Fruit fly (Drosophila melanogaster) whole organism, embryonic: Measurements from ENCODE around the gene CG8892.

Experiments
- Antp ChIP-seq: fragments of 200-800 bp; sonication (Bioruptor generic); optimal IDR thresholded peaks from 3 replicates; lab custom pipeline; 2016; ENCODE audit warnings: missing biosample characterization, missing genetic modification characterization
- B-H2 ChIP-seq: fragments of 200-800 bp; sonication (Bioruptor generic); optimal IDR thresholded peaks from 2 replicates; lab custom pipeline; 2018; ENCODE audit warnings: missing biosample characterization, mild to moderate bottlenecking, missing genetic modification characterization
- CG10274 ChIP-seq: fragments of 200-800 bp; sonication (Bioruptor generic); optimal IDR thresholded peaks from 3 replicates; lab custom pipeline; 2017; ENCODE audit warnings: missing biosample characterization, mild to moderate bottlenecking, missing genetic modification characterization
- CG10959 ChIP-seq: fragments of 200-800 bp; sonication (Bioruptor generic); IDR thresholded peaks from 2 replicates; pipeline ENCODE4 v1.3.6; 2022; ENCODE audit warnings: missing biosample characterization, missing genetic modification characterization
- CG12391 ChIP-seq: fragments of 200-800 bp; sonication (Bioruptor generic); optimal IDR thresholded peaks from 3 replicates; lab custom pipeline; 2018; ENCODE audit warnings: missing biosample characterization, mild to moderate bottlenecking, missing genetic modification characterization, moderate library complexity
- CG13123 ChIP-seq: fragments of 200-800 bp; sonication (Bioruptor generic); optimal IDR thresholded peaks from 2 replicates; lab custom pipeline; 2016; ENCODE audit warnings: missing biosample characterization, missing genetic modification characterization
- CG1529 ChIP-seq: fragments of 200-800 bp; sonication (Bioruptor generic); optimal IDR thresholded peaks from 3 replicates; lab custom pipeline; 2018; ENCODE audit warnings: missing biosample characterization, missing genetic modification characterization
- CG15601 ChIP-seq: fragments of 200-800 bp; sonication (Bioruptor generic); optimal IDR thresholded peaks from 3 replicates; lab custom pipeline; 2019; ENCODE audit warnings: missing biosample characterization, mild to moderate bottlenecking, missing genetic modification characterization, moderate library complexity
- CG1603 ChIP-seq: fragments of 200-800 bp; sonication (Bioruptor generic); optimal IDR thresholded peaks from 2 replicates; lab custom pipeline; 2019; ENCODE audit warnings: missing biosample characterization, mild to moderate bottlenecking, missing genetic modification characterization, moderate library complexity
- CG17612 ChIP-seq: fragments of 200-800 bp; sonication (Bioruptor generic); IDR thresholded peaks from 2 replicates; pipeline ENCODE4 v1.3.6; 2022; ENCODE audit warnings: missing biosample characterization, missing genetic modification characterization
- CG17802 ChIP-seq: fragments of 200-800 bp; sonication (Bioruptor generic); optimal IDR thresholded peaks from 2 replicates; lab custom pipeline; 2018; ENCODE audit warnings: missing biosample characterization, mild to moderate bottlenecking, missing genetic modification characterization, moderate library complexity
- CG17829 ChIP-seq: fragments of 200-800 bp; optimal IDR thresholded peaks from 2 replicates; lab custom pipeline; 2019; ENCODE audit warnings: missing biosample characterization, mild to moderate bottlenecking, missing genetic modification characterization, moderate library complexity
- CG2116 ChIP-seq: fragments of 200-800 bp; sonication (Bioruptor generic); optimal IDR thresholded peaks from 3 replicates; lab custom pipeline; 2018; ENCODE audit warnings: missing biosample characterization, mild to moderate bottlenecking, missing genetic modification characterization
- CG2129 ChIP-seq: fragments of 200-800 bp; sonication (Bioruptor generic); IDR thresholded peaks from 2 replicates; pipeline ENCODE4 v1.3.6; 2022; ENCODE audit warnings: missing biosample characterization, missing genetic modification characterization; ENCODE audit not compliant: partially characterized antibody
- CG30020 ChIP-seq: fragments of 200-800 bp; optimal IDR thresholded peaks from 2 replicates; lab custom pipeline; 2019; ENCODE audit warnings: missing biosample characterization, mild to moderate bottlenecking, missing genetic modification characterization, moderate library complexity
- CG3726 ChIP-seq: fragments of 200-800 bp; sonication (Bioruptor generic); IDR thresholded peaks from 3 replicates; pipeline ENCODE4, ENCODE4 v1.3.6; 2022; ENCODE audit warnings: missing biosample characterization, missing genetic modification characterization
- CG4730 ChIP-seq: fragments of 200-800 bp; sonication (Bioruptor generic); IDR thresholded peaks from 2 replicates; pipeline ENCODE4 v1.3.6; 2022; ENCODE audit warnings: missing biosample characterization, missing genetic modification characterization
- CG6689 ChIP-seq: fragments of 200-800 bp; sonication (Bioruptor generic); IDR thresholded peaks from 2 replicates; pipeline ENCODE4 v1.3.6; 2022; ENCODE audit warnings: missing biosample characterization, missing genetic modification characterization
- CG8089 ChIP-seq: fragments of 200-800 bp; sonication (Bioruptor generic); optimal IDR thresholded peaks from 3 replicates; lab custom pipeline; 2016; ENCODE audit warnings: missing biosample characterization, missing genetic modification characterization
- CG8765 ChIP-seq: fragments of 200-800 bp; sonication (Bioruptor generic); IDR thresholded peaks from 2 replicates; pipeline ENCODE4 v1.3.6; 2022; ENCODE audit warnings: missing biosample characterization, missing genetic modification characterization
- CG8924 ChIP-seq: fragments of 200-800 bp; optimal IDR thresholded peaks from 3 replicates; lab custom pipeline; 2019; ENCODE audit warnings: missing biosample characterization, mild to moderate bottlenecking, missing genetic modification characterization, moderate library complexity
- CG9797 ChIP-seq: fragments of 200-800 bp; sonication (Bioruptor generic); optimal IDR thresholded peaks from 3 replicates; lab custom pipeline; 2018; ENCODE audit warnings: missing biosample characterization, mild to moderate bottlenecking, missing genetic modification characterization
- Doc2 ChIP-seq: fragments of 200-800 bp; sonication (Bioruptor generic); IDR thresholded peaks from 2 replicates; pipeline ENCODE4 v1.3.6; 2022; ENCODE audit warnings: missing biosample characterization, missing genetic modification characterization
- Ets97D ChIP-seq: fragments of 200-800 bp; sonication (Bioruptor generic); optimal IDR thresholded peaks from 3 replicates; lab custom pipeline; 2016; ENCODE audit warnings: missing biosample characterization, missing genetic modification characterization
- MBD-R2 ChIP-seq: fragments of 200-800 bp; sonication (Bioruptor generic); IDR thresholded peaks from 2 replicates; pipeline ENCODE4 v1.3.6; 2022; ENCODE audit warnings: missing biosample characterization, missing genetic modification characterization
- Max ChIP-seq: fragments of 200-800 bp; sonication (Bioruptor generic); optimal IDR thresholded peaks from 2 replicates; lab custom pipeline; 2016; ENCODE audit warnings: missing biosample characterization, mild to moderate bottlenecking, missing genetic modification characterization
- Myb ChIP-seq: fragments of 200-800 bp; sonication (Bioruptor generic); optimal IDR thresholded peaks from 2 replicates; lab custom pipeline; 2016; ENCODE audit warnings: missing biosample characterization, missing genetic modification characterization
- NK7.1 ChIP-seq: fragments of 200-800 bp; sonication (Bioruptor generic); optimal IDR thresholded peaks from 3 replicates; lab custom pipeline; 2016; ENCODE audit warnings: missing biosample characterization, missing genetic modification characterization
- Oaz ChIP-seq: fragments of 200-800 bp; sonication (Bioruptor generic); IDR thresholded peaks from 2 replicates; pipeline ENCODE4 v1.3.6; 2022; ENCODE audit warnings: missing biosample characterization, missing genetic modification characterization
- Opbp ChIP-seq: fragments of 200-800 bp; sonication (Bioruptor generic); IDR thresholded peaks from 3 replicates; pipeline ENCODE4 v1.3.6; 2022; ENCODE audit warnings: missing biosample characterization, missing genetic modification characterization; ENCODE audit not compliant: partially characterized antibody
- Optix ChIP-seq: fragments of 200-800 bp; sonication (Bioruptor generic); IDR thresholded peaks from 3 replicates; pipeline ENCODE4 v1.3.6; 2022; ENCODE audit warnings: missing biosample characterization, missing genetic modification characterization
- Pdp1 ChIP-seq, 2 experiments: fragments of 200-800 bp; sonication (Bioruptor generic); optimal IDR thresholded peaks; 3 replicates each; lab custom pipeline; 2016; ENCODE audit warnings: missing biosample characterization in 2 of 2, missing genetic modification characterization in 2 of 2, mild to moderate bottlenecking in 1 of 2, moderate library complexity in 1 of 2
- Poxn ChIP-seq: fragments of 200-800 bp; sonication (Bioruptor generic); IDR thresholded peaks from 2 replicates; pipeline ENCODE4 v1.3.6; 2022; ENCODE audit warnings: missing biosample characterization, missing genetic modification characterization
- Ptx1 ChIP-seq: fragments of 200-800 bp; sonication (Bioruptor generic); IDR thresholded peaks from 2 replicates; pipeline ENCODE4 v1.3.6; 2022; ENCODE audit warnings: missing biosample characterization, missing genetic modification characterization
- Sry-β ChIP-seq: fragments of 200-800 bp; sonication (Bioruptor generic); optimal IDR thresholded peaks from 2 replicates; lab custom pipeline; 2018; ENCODE audit warnings: missing biosample characterization, mild to moderate bottlenecking, missing genetic modification characterization, moderate library complexity
- amos ChIP-seq: fragments of 200-800 bp; sonication (Bioruptor generic); IDR thresholded peaks from 2 replicates; pipeline ENCODE4 v1.3.6; 2022; ENCODE audit warnings: missing biosample characterization, missing genetic modification characterization; ENCODE audit not compliant: partially characterized antibody
- chm ChIP-seq: fragments of 200-800 bp; sonication (Bioruptor generic); IDR thresholded peaks from 2 replicates; pipeline ENCODE4 v1.3.6; 2022; ENCODE audit warnings: missing biosample characterization, missing genetic modification characterization
- crp ChIP-seq, 2 experiments: fragments of 200-800 bp; sonication (Bioruptor generic); optimal IDR thresholded peaks; 2 replicates in 1 of 2; 3 replicates in 1 of 2; lab custom pipeline; 2017; ENCODE audit warnings: missing biosample characterization in 2 of 2, missing genetic modification characterization in 2 of 2, mild to moderate bottlenecking in 1 of 2, moderate library complexity in 1 of 2
- fd96Cb ChIP-seq: fragments of 200-800 bp; sonication (Bioruptor generic); optimal IDR thresholded peaks from 2 replicates; lab custom pipeline; 2018; ENCODE audit warnings: missing biosample characterization, mild to moderate bottlenecking, missing genetic modification characterization, moderate library complexity
- gt ChIP-seq: fragments of 200-800 bp; sonication (Bioruptor generic); IDR thresholded peaks from 2 replicates; pipeline ENCODE4 v1.3.6; 2022; ENCODE audit warnings: missing biosample characterization, missing genetic modification characterization
- luna ChIP-seq: fragments of 200-800 bp; sonication (Bioruptor generic); optimal IDR thresholded peaks from 2 replicates; lab custom pipeline; 2016; ENCODE audit warnings: missing biosample characterization, missing genetic modification characterization
- nau ChIP-seq: fragments of 200-800 bp; sonication (Bioruptor generic); optimal IDR thresholded peaks from 3 replicates; lab custom pipeline; 2017; ENCODE audit warnings: missing biosample characterization, mild to moderate bottlenecking, missing genetic modification characterization, missing genetic modification reagents
- peb ChIP-seq: fragments of 200-800 bp; sonication (Bioruptor generic); IDR thresholded peaks from 2 replicates; pipeline ENCODE4 v1.3.6; 2022; ENCODE audit warnings: missing biosample characterization, missing genetic modification characterization
- phol ChIP-seq: fragments of 200-800 bp; sonication (Bioruptor generic); optimal IDR thresholded peaks from 3 replicates; lab custom pipeline; 2018; ENCODE audit warnings: missing biosample characterization, mild to moderate bottlenecking, missing genetic modification characterization, moderate library complexity
- sim ChIP-seq: fragments of 200-800 bp; sonication (Bioruptor generic); IDR thresholded peaks from 2 replicates; pipeline ENCODE4 v1.3.6; 2022; ENCODE audit warnings: missing biosample characterization, missing genetic modification characterization
- sna ChIP-seq: fragments of 200-800 bp; sonication (Bioruptor generic); IDR thresholded peaks from 2 replicates; pipeline ENCODE4 v1.3.6; 2022; ENCODE audit warnings: missing biosample characterization, missing genetic modification characterization; ENCODE audit not compliant: partially characterized antibody
- zfh1 ChIP-seq: fragments of 200-800 bp; sonication (Bioruptor generic); IDR thresholded peaks from 3 replicates; pipeline ENCODE4 v1.3.6; 2022; ENCODE audit warnings: missing biosample characterization, missing genetic modification characterization

Gene CG8892

dm6 chr2L:4976988-4977551 lies 4.3 kb downstream of the CG8892 start, which contains the start of the genes Gmd and CG3792 (continued):
- TF ChIP-seq NK7.1 (GFP tag; lab: Kevin White, UChicago) (peak; percentile 81), CG2129 (GFP tag; lab: Robert Waterston, UW) (peak; percentile 56), CG3726 (peak; percentile 94), CG4730 (GFP tag; lab: Robert Waterston, UW) (peak; percentile 95), luna (GFP tag; lab: Kevin White, UChicago) (peak; percentile 86)

dm6 chr2L:4973731-4974415 lies 7.5 kb downstream of the CG8892 start, which contains the start of gene mRpL28:
TSS of gene mRpL28 (plus strand) at chr2L:4973976.
- peak; percentile 40; the same call in 1 of the 3 replicates for TF ChIP-seq Opbp (GFP tag; lab: Robert Waterston, UW)
- TF ChIP-seq CG6689 (GFP tag; lab: Robert Waterston, UW) = 0 out of 2 replicates have a peak, but pooled peaks have one; percentile 4
- no peak for TF ChIP-seq Oaz (GFP tag; lab: Robert Waterston, UW)
- TF ChIP-seq CG17802 (tag; lab: Kevin White, UChicago) = peak; percentile 4
- no peak for TF ChIP-seq Max (GFP tag; lab: Kevin White, UChicago)
- TF ChIP-seq CG9797 (GFP tag; lab: Kevin White, UChicago) = peak; percentile 21
- peak; percentile 39 for TF ChIP-seq CG30020 (tag; lab: Kevin White, UChicago)
- no peak for TF ChIP-seq CG10274 (GFP tag; lab: Kevin White, UChicago)
- TF ChIP-seq Antp = no peak
- TF ChIP-seq MBD-R2 = peak; percentile 92
- TF ChIP-seq phol = peak; percentile 70
- TF ChIP-seq CG1529 (GFP tag; lab: Kevin White, UChicago) = no peak
- TF ChIP-seq Pdp1 (GFP tag; optimal IDR thresholded peaks at IDR 0.05; lab: Kevin White, UChicago) = peak in 1 of 2 experiments; percentile 97
- peak; percentile 43 for TF ChIP-seq B-H2 (GFP tag; lab: Kevin White, UChicago)
- no peak for TF ChIP-seq fd96Cb (tag; lab: Kevin White, UChicago)
- 0 out of 2 replicates have a peak, but pooled peaks have one; percentile 36 for TF ChIP-seq Ptx1 (GFP tag; lab: Robert Waterston, UW)
- TF ChIP-seq Myb (GFP tag; lab: Kevin White, UChicago) = no peak
- no peak for TF ChIP-seq CG8089 (GFP tag; lab: Kevin White, UChicago)
- no peak for TF ChIP-seq CG8924 (tag; lab: Kevin White, UChicago)
- peak; percentile 10 for TF ChIP-seq Sry-β (GFP tag; lab: Kevin White, UChicago)
- no peak for TF ChIP-seq nau (GFP tag; lab: Kevin White, UChicago)
- TF ChIP-seq sim (GFP tag; lab: Robert Waterston, UW) = no peak
- peak; percentile 28; the same call in 1 of the 2 replicates for TF ChIP-seq amos (GFP tag; lab: Robert Waterston, UW)
- no peak for TF ChIP-seq CG8765 (GFP tag; lab: Robert Waterston, UW)
- peak; percentile 20; the same call in 1 of the 2 replicates for TF ChIP-seq chm (GFP tag; lab: Robert Waterston, UW)
- no peak for TF ChIP-seq CG13123 (GFP tag; lab: Kevin White, UChicago)
- peak; percentile 55 to 95 for TF ChIP-seq crp (GFP tag; optimal IDR thresholded peaks at IDR 0.05; lab: Kevin White, UChicago)
- TF ChIP-seq CG1603 (tag; lab: Kevin White, UChicago) = peak; percentile 42
- TF ChIP-seq peb = no peak
- no peak for TF ChIP-seq gt (GFP tag; lab: Robert Waterston, UW)
- TF ChIP-seq CG17612 = no peak
- TF ChIP-seq zfh1 (GFP tag; lab: Robert Waterston, UW) = no peak
- TF ChIP-seq CG12391 (tag; lab: Kevin White, UChicago) = peak; percentile 40
- TF ChIP-seq Ets97D = peak; percentile 30
- peak; percentile 45; the same call in 1 of the 2 replicates for TF ChIP-seq sna (GFP tag; lab: Robert Waterston, UW)
- TF ChIP-seq Poxn (GFP tag; lab: Robert Waterston, UW) = no peak
- peak; percentile 7 for TF ChIP-seq CG17829 (tag; lab: Kevin White, UChicago)
- no peak for TF ChIP-seq CG10959
- TF ChIP-seq Optix (GFP tag; lab: Robert Waterston, UW) = no peak
- TF ChIP-seq CG2116 (GFP tag; lab: Kevin White, UChicago) = no peak
- no peak for TF ChIP-seq Doc2
- TF ChIP-seq CG15601 (tag; lab: Kevin White, UChicago) = peak; percentile 21
